Fruit fly (Drosophila melanogaster): ENCODE results near the gene CG42814.

DNA sequence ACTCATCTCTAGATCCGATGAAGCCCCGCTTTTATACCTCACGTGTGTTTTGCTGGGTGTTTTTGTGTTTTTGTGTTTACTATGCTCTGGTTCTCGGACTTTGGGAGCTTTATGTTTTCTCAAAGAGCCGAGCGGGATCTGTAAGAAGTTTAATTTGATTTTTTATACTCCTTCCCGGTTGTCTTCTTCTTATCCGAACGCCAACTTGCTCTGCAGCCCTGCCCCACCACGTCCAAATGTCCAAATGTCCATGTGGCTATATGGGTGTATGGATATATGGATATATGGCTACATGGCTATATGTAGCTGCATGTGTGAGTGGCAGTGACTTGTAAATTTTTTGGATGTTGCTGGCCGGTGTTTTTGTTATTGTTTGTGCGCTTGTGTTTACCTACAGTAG lies 10.5 kb downstream of the CG42814 start:
- no peak for TF ChIP-seq CG12605 (GFP tag; IDR thresholded peaks at IDR 0.05)
- TF ChIP-seq CG17806 (tag; optimal IDR thresholded peaks at IDR 0.05), result no peak
- TF ChIP-seq CG4496 (GFP tag; IDR thresholded peaks at IDR 0.05), result no peak
- no peak for TF ChIP-seq Ets98B (GFP tag; IDR thresholded peaks at IDR 0.05)
- peak; percentile 36 for TF ChIP-seq CG13204 (GFP tag; optimal IDR thresholded peaks at IDR 0.05)
- TF ChIP-seq CG9948 (tag; optimal IDR thresholded peaks at IDR 0.05), result no peak
- no peak for TF ChIP-seq Pif1B (GFP tag; optimal IDR thresholded peaks at IDR 0.05)
- no peak for TF ChIP-seq gl (tag; optimal IDR thresholded peaks at IDR 0.05)

Measured in whole organism, pupa.